Worm (Caenorhabditis elegans) whole organism, L3 larva: ENCODE measurements around the gene T10B5.3.

Source experiments
- elt-2 ChIP-seq: sonication (generic microtip); optimal IDR thresholded peaks from 2 replicates; lab custom pipeline; 2016; ENCODE audit warnings: missing genetic modification reagents, mild to moderate bottlenecking, missing genetic modification characterization, missing compliant biosample characterization
- nhr-12 ChIP-seq: fragments of 150-350 bp; optimal IDR thresholded peaks from 2 replicates; lab custom pipeline; 2014; ENCODE audit warnings: missing biosample characterization, missing genetic modification characterization
- nhr-23 ChIP-seq: fragments of 150-350 bp; optimal IDR thresholded peaks from 2 replicates; lab custom pipeline; 2014; ENCODE audit warnings: missing biosample characterization, missing genetic modification reagents, missing genetic modification characterization
- nhr-237 ChIP-seq: fragments of 150-350 bp; optimal IDR thresholded peaks from 2 replicates; lab custom pipeline; 2014; ENCODE audit warnings: missing biosample characterization, missing genetic modification characterization
- nhr-77 ChIP-seq: fragments of 150-350 bp; optimal IDR thresholded peaks from 2 replicates; lab custom pipeline; 2014; ENCODE audit warnings: missing biosample characterization, missing genetic modification characterization
- skn-1 ChIP-seq: fragments of 150-350 bp; optimal IDR thresholded peaks from 2 replicates; lab custom pipeline; 2014; ENCODE audit warnings: missing biosample characterization, missing genetic modification characterization
- unc-62 ChIP-seq: fragments of 150-350 bp; sonication (generic microtip); optimal IDR thresholded peaks from 4 replicates; lab custom pipeline; 2014; ENCODE audit warnings: missing biosample characterization, missing genetic modification reagents, missing genetic modification characterization

- no peak for TF ChIP-seq nhr-77 (tag; lab: Kevin White, UChicago)
- no peak for TF ChIP-seq nhr-12 (tag; lab: Kevin White, UChicago)
- no peak for TF ChIP-seq nhr-237 (tag; lab: Kevin White, UChicago)
- peak; percentile 95 for TF ChIP-seq nhr-23 (tag; lab: Kevin White, UChicago)
- TF ChIP-seq elt-2, result peak; percentile 65
- no peak for TF ChIP-seq unc-62 (GFP tag; lab: Kevin White, UChicago)
- TF ChIP-seq skn-1 (tag; lab: Kevin White, UChicago), result no peak
Observed at ce11 chrV:1868596-1869263, 852 bp downstream of the T10B5.3 start, which contains the start of gene knl-3.
